Worm (Caenorhabditis elegans) whole organism, L4 larva: ENCODE data around the gene ZC204.6.

Experiments used
- lin-13 ChIP-seq: fragments of 150-350 bp; optimal IDR thresholded peaks from 2 replicates; lab custom pipeline; 2014; ENCODE audit warnings: missing biosample characterization, missing genetic modification reagents, missing genetic modification characterization
- zag-1 ChIP-seq: fragments of 150-350 bp; optimal IDR thresholded peaks from 2 replicates; lab custom pipeline; 2014; ENCODE audit warnings: missing biosample characterization, missing genetic modification characterization

ce11 chrII:1597101-1598088, 47.2 kb downstream of the ZC204.6 start, which contains the start of gene bath-46:
- TF ChIP-seq zag-1 (tag; lab: Kevin White, UChicago): no peak
- TF ChIP-seq lin-13: no peak
